Fruit fly (Drosophila melanogaster) whole organism: ENCODE results near the gene CG4408.

Experiments
- CG8478 ChIP-seq: fragments of >200 bp; optimal IDR thresholded peaks from 2 replicates; lab custom pipeline; 2018; ENCODE audit warnings: inconsistent platforms
- Dll ChIP-seq: fragments of >200 bp; optimal IDR thresholded peaks from 2 replicates; lab custom pipeline; 2017
- EcR ChIP-seq, 2 experiments: fragments of >200 bp; optimal IDR thresholded peaks; 2 replicates each; lab custom pipeline; 2017; ENCODE audit warnings: missing biosample characterization in 2 of 2, missing genetic modification characterization in 2 of 2, missing genetic modification reagents in 2 of 2
- pan ChIP-seq: fragments of >200 bp; optimal IDR thresholded peaks from 2 replicates; lab custom pipeline; 2017
- psq ChIP-seq: fragments of >200 bp; optimal IDR thresholded peaks from 2 replicates; lab custom pipeline; 2017
- usp ChIP-seq: fragments of >200 bp; optimal IDR thresholded peaks from 2 replicates; lab custom pipeline; 2017; ENCODE audit warnings: missing biosample characterization, missing genetic modification characterization, mixed read lengths

- TF ChIP-seq Dll (lab: Kevin White, UChicago) (no peak), CG8478 (lab: Kevin White, UChicago) (no peak), psq (lab: Kevin White, UChicago) (no peak), usp (GFP tag; lab: Kevin White, UChicago) (no peak), pan (lab: Kevin White, UChicago) (no peak), EcR (GFP tag; optimal IDR thresholded peaks at IDR 0.05; lab: Kevin White, UChicago) (no peak)
Measured at dm6 chr3R:23347432-23348305, 15.7 kb downstream of the CG4408 start, which contains the start of gene PolE1.
